Worm (Caenorhabditis elegans) whole organism, L3 larva: Measurements from ENCODE around the gene C17H12.2.

Experiments
- R02D3.7 ChIP-seq: fragments of 150-350 bp; optimal IDR thresholded peaks from 2 replicates; lab custom pipeline; 2014; ENCODE audit warnings: missing biosample characterization, missing genetic modification characterization
- ZK546.5 ChIP-seq: sonication (generic microtip); optimal IDR thresholded peaks from 2 replicates; lab custom pipeline; 2017; ENCODE audit warnings: missing biosample characterization, missing genetic modification characterization
- aly-2 ChIP-seq: fragments of 150-350 bp; optimal IDR thresholded peaks from 2 replicates; lab custom pipeline; 2014; ENCODE audit warnings: missing biosample characterization, missing genetic modification characterization
- ama-1 ChIP-seq: fragments of 150-350 bp; optimal IDR thresholded peaks from 2 replicates; lab custom pipeline; 2018
- ceh-16 ChIP-seq: sonication (generic microtip); optimal IDR thresholded peaks from 2 replicates; lab custom pipeline; 2017; ENCODE audit warnings: missing biosample characterization, missing genetic modification characterization
- ceh-28 ChIP-seq: fragments of 150-350 bp; optimal IDR thresholded peaks from 2 replicates; lab custom pipeline; 2014; ENCODE audit warnings: missing biosample characterization, missing genetic modification reagents, missing genetic modification characterization
- ceh-82 ChIP-seq: fragments of 150-350 bp; optimal IDR thresholded peaks from 2 replicates; lab custom pipeline; 2014; ENCODE audit warnings: missing biosample characterization, missing genetic modification characterization
- ceh-9 ChIP-seq: sonication (generic microtip); optimal IDR thresholded peaks from 2 replicates; lab custom pipeline; 2018; ENCODE audit warnings: missing biosample characterization, missing genetic modification characterization
- daf-12 ChIP-seq: fragments of 150-350 bp; optimal IDR thresholded peaks from 2 replicates; lab custom pipeline; 2014; ENCODE audit warnings: missing biosample characterization, missing genetic modification reagents, missing genetic modification characterization
- egl-5 ChIP-seq: fragments of 150-350 bp; optimal IDR thresholded peaks from 2 replicates; lab custom pipeline; 2017; ENCODE audit warnings: missing biosample characterization, missing genetic modification reagents, missing genetic modification characterization, inconsistent platforms
- elt-1 ChIP-seq: fragments of 150-350 bp; optimal IDR thresholded peaks from 2 replicates; lab custom pipeline; 2014; ENCODE audit warnings: missing biosample characterization, missing genetic modification characterization
- elt-2 ChIP-seq: sonication (generic microtip); optimal IDR thresholded peaks from 2 replicates; lab custom pipeline; 2016; ENCODE audit warnings: missing genetic modification reagents, mild to moderate bottlenecking, missing genetic modification characterization, missing compliant biosample characterization
- elt-3 ChIP-seq, 3 experiments: fragments of 150-350 bp in 1 of 3; sonication (generic microtip) in 2 of 3; optimal IDR thresholded peaks; 2 replicates in 2 of 3; 4 replicates in 1 of 3; lab custom pipeline; 2014 to 2017; ENCODE audit warnings: missing biosample characterization in 3 of 3, missing genetic modification characterization in 3 of 3
- eor-1 ChIP-seq, 2 experiments: fragments of 150-350 bp; optimal IDR thresholded peaks; 2 replicates each; lab custom pipeline; 2014 to 2018; ENCODE audit warnings: missing biosample characterization in 2 of 2, missing genetic modification characterization in 2 of 2
- fkh-10 ChIP-seq: sonication (generic microtip); optimal IDR thresholded peaks from 2 replicates; lab custom pipeline; 2017; ENCODE audit warnings: missing biosample characterization, missing genetic modification reagents, missing genetic modification characterization
- fkh-2 ChIP-seq: fragments of 150-350 bp; optimal IDR thresholded peaks from 2 replicates; lab custom pipeline; 2014; ENCODE audit warnings: missing biosample characterization, missing genetic modification reagents, missing genetic modification characterization
- fos-1 ChIP-seq: fragments of 150-350 bp; optimal IDR thresholded peaks from 2 replicates; lab custom pipeline; 2014; ENCODE audit warnings: missing biosample characterization, missing genetic modification characterization
- hmg-11 ChIP-seq: sonication (generic microtip); optimal IDR thresholded peaks from 2 replicates; lab custom pipeline; 2016; ENCODE audit warnings: missing genetic modification characterization, missing compliant biosample characterization
- jun-1 ChIP-seq: fragments of 150-350 bp; optimal IDR thresholded peaks from 2 replicates; lab custom pipeline; 2014; ENCODE audit warnings: missing biosample characterization, missing genetic modification reagents, missing genetic modification characterization
- lin-15B ChIP-seq: fragments of 150-350 bp; optimal IDR thresholded peaks from 2 replicates; lab custom pipeline; 2014; ENCODE audit warnings: missing biosample characterization, missing genetic modification characterization
- lin-39 ChIP-seq: fragments of 150-350 bp; optimal IDR thresholded peaks from 2 replicates; lab custom pipeline; 2018; ENCODE audit warnings: missing biosample characterization, missing genetic modification reagents, missing genetic modification characterization
- lsy-12 ChIP-seq: sonication (generic microtip); optimal IDR thresholded peaks from 2 replicates; lab custom pipeline; 2016; ENCODE audit warnings: mild to moderate bottlenecking, missing genetic modification characterization, missing compliant biosample characterization
- mdl-1 ChIP-seq: fragments of 150-350 bp; optimal IDR thresholded peaks from 2 replicates; lab custom pipeline; 2014; ENCODE audit warnings: missing biosample characterization, missing genetic modification characterization
- mml-1 ChIP-seq: fragments of 150-350 bp; sonication (generic microtip); optimal IDR thresholded peaks from 3 replicates; lab custom pipeline; 2014; ENCODE audit warnings: missing biosample characterization, missing genetic modification characterization
- nfya-1 ChIP-seq: sonication (generic microtip); optimal IDR thresholded peaks from 2 replicates; lab custom pipeline; 2017; ENCODE audit warnings: missing genetic modification characterization, mild to moderate bottlenecking, missing compliant biosample characterization, antibody characterized with exemption, moderate library complexity; ENCODE audit not compliant: insufficient read depth
- nhr-11 ChIP-seq: fragments of 150-350 bp; optimal IDR thresholded peaks from 2 replicates; lab custom pipeline; 2014; ENCODE audit warnings: missing biosample characterization, missing genetic modification characterization
- nhr-12 ChIP-seq: fragments of 150-350 bp; optimal IDR thresholded peaks from 2 replicates; lab custom pipeline; 2014; ENCODE audit warnings: missing biosample characterization, missing genetic modification characterization
- nhr-23 ChIP-seq: fragments of 150-350 bp; optimal IDR thresholded peaks from 2 replicates; lab custom pipeline; 2014; ENCODE audit warnings: missing biosample characterization, missing genetic modification reagents, missing genetic modification characterization
- nhr-237 ChIP-seq: fragments of 150-350 bp; optimal IDR thresholded peaks from 2 replicates; lab custom pipeline; 2014; ENCODE audit warnings: missing biosample characterization, missing genetic modification characterization
- nhr-25 ChIP-seq: sonication (generic microtip); optimal IDR thresholded peaks from 2 replicates; lab custom pipeline; 2017; ENCODE audit warnings: missing biosample characterization, missing genetic modification characterization
- nhr-28 ChIP-seq: fragments of 150-350 bp; optimal IDR thresholded peaks from 2 replicates; lab custom pipeline; 2014; ENCODE audit warnings: missing biosample characterization, missing genetic modification characterization
- nhr-43 ChIP-seq: sonication (generic microtip); optimal IDR thresholded peaks from 2 replicates; lab custom pipeline; 2016; ENCODE audit warnings: mild to moderate bottlenecking, missing genetic modification characterization, missing compliant biosample characterization; ENCODE audit not compliant: poor library complexity, severe bottlenecking
- nhr-67 ChIP-seq: fragments of 150-350 bp; optimal IDR thresholded peaks from 2 replicates; lab custom pipeline; 2014; ENCODE audit warnings: missing biosample characterization, missing genetic modification characterization
- nhr-76 ChIP-seq: fragments of 150-350 bp; sonication (generic microtip); optimal IDR thresholded peaks from 5 replicates; lab custom pipeline; 2014; ENCODE audit warnings: missing biosample characterization, missing genetic modification characterization
- pha-4 ChIP-seq: fragments of 150-350 bp; optimal IDR thresholded peaks from 2 replicates; lab custom pipeline; 2014; ENCODE audit warnings: missing biosample characterization, missing genetic modification reagents, missing genetic modification characterization
- pqm-1 ChIP-seq: fragments of 150-350 bp; optimal IDR thresholded peaks from 2 replicates; lab custom pipeline; 2017; ENCODE audit warnings: missing biosample characterization, missing genetic modification characterization, inconsistent platforms
- sea-2 ChIP-seq: fragments of 150-350 bp; sonication (generic microtip); optimal IDR thresholded peaks from 4 replicates; lab custom pipeline; 2014; ENCODE audit warnings: missing biosample characterization, missing genetic modification reagents, missing genetic modification characterization
- skn-1 ChIP-seq: fragments of 150-350 bp; optimal IDR thresholded peaks from 2 replicates; lab custom pipeline; 2014; ENCODE audit warnings: missing biosample characterization, missing genetic modification characterization
- snpc-4 ChIP-seq: fragments of 150-350 bp; optimal IDR thresholded peaks from 2 replicates; lab custom pipeline; 2014; ENCODE audit warnings: missing biosample characterization, missing genetic modification characterization
- tbx-2 ChIP-seq: sonication (generic microtip); optimal IDR thresholded peaks from 2 replicates; lab custom pipeline; 2016; ENCODE audit warnings: mild to moderate bottlenecking, missing genetic modification characterization, missing compliant biosample characterization
- unc-39 ChIP-seq: sonication (generic microtip); optimal IDR thresholded peaks from 4 replicates; lab custom pipeline; 2017; ENCODE audit warnings: missing biosample characterization, missing genetic modification characterization
- unc-62 ChIP-seq: fragments of 150-350 bp; sonication (generic microtip); optimal IDR thresholded peaks from 4 replicates; lab custom pipeline; 2014; ENCODE audit warnings: missing biosample characterization, missing genetic modification reagents, missing genetic modification characterization
- zag-1 ChIP-seq: fragments of 150-350 bp; optimal IDR thresholded peaks from 2 replicates; lab custom pipeline; 2014; ENCODE audit warnings: missing biosample characterization, missing genetic modification characterization
- ztf-11 ChIP-seq: fragments of 150-350 bp; optimal IDR thresholded peaks from 2 replicates; lab custom pipeline; 2014; ENCODE audit warnings: missing biosample characterization, missing genetic modification characterization

Gene C17H12.2

ce11 chrIV:6777156-6777555 is 13.1 kb downstream of the C17H12.2 start:
- peak; percentile 57 for TF ChIP-seq pha-4 (tag; lab: Kevin White, UChicago)
- TF ChIP-seq tbx-2 (tag; lab: Kevin White, UChicago) = no peak
- TF ChIP-seq, all 47 proteins: peak for 1

DNA sequence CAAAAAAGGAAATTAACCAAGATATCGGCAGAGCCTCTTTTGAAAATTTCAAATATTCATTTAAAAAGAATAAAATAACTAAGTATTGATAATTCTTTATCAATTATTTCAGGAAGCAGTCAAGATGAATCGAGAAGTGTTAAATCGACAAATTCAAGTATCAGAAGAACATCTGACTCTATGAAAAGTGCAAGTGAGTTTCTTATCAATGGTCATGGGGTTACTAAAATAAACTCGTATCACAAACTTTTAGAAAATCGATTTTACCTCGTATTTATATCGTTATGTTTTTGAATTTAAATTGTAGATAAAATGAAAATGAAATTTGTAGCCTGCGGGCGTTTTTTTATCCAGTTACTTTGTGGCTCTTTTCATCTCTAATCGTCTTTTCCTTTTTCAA is 18.7 kb downstream of the C17H12.2 start:
- TF ChIP-seq eor-1 (tag; optimal IDR thresholded peaks at IDR 0.05; lab: Kevin White, UChicago) (no peak), lsy-12 (tag; lab: Kevin White, UChicago) (no peak), nhr-43 (tag; lab: Kevin White, UChicago) (no peak), ceh-9 (tag; lab: Kevin White, UChicago) (no peak), fos-1 (tag; lab: Kevin White, UChicago) (no peak), snpc-4 (tag; lab: Kevin White, UChicago) (no peak), nhr-237 (tag; lab: Kevin White, UChicago) (no peak), pha-4 (tag; lab: Kevin White, UChicago) (peak; percentile 45), fkh-2 (tag; lab: Kevin White, UChicago) (no peak), elt-2 (tag; lab: Kevin White, UChicago) (peak; percentile 67), ZK546.5 (tag; lab: Kevin White, UChicago) (no peak), nhr-76 (no peak), nhr-67 (tag; lab: Kevin White, UChicago) (no peak), daf-12 (tag; lab: Kevin White, UChicago) (no peak), lin-39 (tag; lab: Kevin White, UChicago) (no peak), mml-1 (no peak), ceh-28 (peak; percentile 12), nhr-28 (tag; lab: Kevin White, UChicago) (no peak), egl-5 (tag; lab: Kevin White, UChicago) (no peak), ama-1 (lab: Kevin White, UChicago) (no peak), nfya-1 (tag; lab: Kevin White, UChicago) (no peak), jun-1 (tag; lab: Kevin White, UChicago) (no peak), pqm-1 (tag; lab: Kevin White, UChicago) (peak; percentile 77), aly-2 (tag; lab: Kevin White, UChicago) (no peak), ceh-82 (no peak), elt-1 (tag; lab: Kevin White, UChicago) (no peak)

ce11 chrIV:6770407-6770883 is 19.8 kb downstream of the C17H12.2 start, which contains the start of gene anat-1:
anat-1 (plus strand) TSS chrIV:6770833.
- TF ChIP-seq elt-2 (tag; lab: Kevin White, UChicago) (peak; percentile 51), nhr-28 (tag; lab: Kevin White, UChicago) (no peak), pqm-1 (tag; lab: Kevin White, UChicago) (no peak), jun-1 (tag; lab: Kevin White, UChicago) (no peak)

DNA sequence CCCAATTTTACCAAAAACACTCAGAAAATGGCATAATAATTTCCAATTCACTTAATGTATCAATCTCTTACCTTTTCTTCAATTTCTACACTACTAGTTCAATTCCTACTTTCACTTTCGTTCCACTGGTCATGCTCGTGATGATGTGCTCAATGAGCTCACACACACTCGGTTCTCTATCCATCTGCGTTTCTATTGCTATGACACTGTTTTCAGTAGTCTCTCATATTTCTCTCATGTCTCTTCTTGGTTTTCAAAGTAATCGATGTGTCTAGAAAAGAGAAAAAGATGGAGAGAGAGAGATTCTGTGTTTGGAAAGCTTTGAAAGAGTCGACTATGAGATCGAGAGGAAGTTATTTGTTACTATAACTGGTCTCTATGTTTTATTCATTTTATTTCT is 23.0 kb downstream of the C17H12.2 start:
- TF ChIP-seq ceh-9 (tag; lab: Kevin White, UChicago) (no peak), lin-15B (tag; lab: Kevin White, UChicago) (peak; percentile 44), nhr-12 (tag; lab: Kevin White, UChicago) (no peak), elt-3 (tag; optimal IDR thresholded peaks at IDR 0.05; lab: Kevin White, UChicago) (no peak), jun-1 (tag; lab: Kevin White, UChicago) (peak; percentile 61), ZK546.5 (tag; lab: Kevin White, UChicago) (no peak), pqm-1 (tag; lab: Kevin White, UChicago) (peak; percentile 65), nhr-67 (tag; lab: Kevin White, UChicago) (no peak), eor-1 (tag; optimal IDR thresholded peaks at IDR 0.05; lab: Kevin White, UChicago) (no peak), ceh-28 (peak; percentile 78), fos-1 (tag; lab: Kevin White, UChicago) (no peak), hmg-11 (peak; percentile 53), nhr-43 (tag; lab: Kevin White, UChicago) (no peak), nhr-11 (no peak), fkh-10 (GFP tag; lab: Kevin White, UChicago) (peak; percentile 35), daf-12 (tag; lab: Kevin White, UChicago) (no peak), elt-1 (tag; lab: Kevin White, UChicago) (no peak), nfya-1 (tag; lab: Kevin White, UChicago) (peak; percentile 80), fkh-2 (tag; lab: Kevin White, UChicago) (no peak), pha-4 (tag; lab: Kevin White, UChicago) (peak; percentile 74), mdl-1 (tag; lab: Kevin White, UChicago) (no peak), nhr-25 (tag; lab: Kevin White, UChicago) (no peak), tbx-2 (tag; lab: Kevin White, UChicago) (no peak), zag-1 (tag; lab: Kevin White, UChicago) (no peak), mml-1 (no peak), unc-62 (no peak), ztf-11 (no peak), ceh-16 (tag; lab: Kevin White, UChicago) (no peak), snpc-4 (tag; lab: Kevin White, UChicago) (no peak), sea-2 (no peak), skn-1 (tag; lab: Kevin White, UChicago) (peak; percentile 65), nhr-76 (no peak), R02D3.7 (no peak), nhr-23 (tag; lab: Kevin White, UChicago) (no peak), nhr-28 (tag; lab: Kevin White, UChicago) (no peak), unc-39 (tag; lab: Kevin White, UChicago) (no peak)
